Worm (Caenorhabditis elegans) whole organism, mixed stage, embryonic: ENCODE measurements around the gene fkh-7.
A peak's percentile ranks its signal among the peaks of the same experiment; 100 is the strongest.

Source experiments
- M03D4.4 ChIP-seq: sonication (generic microtip); optimal IDR thresholded peaks from 2 replicates; lab custom pipeline; 2017; ENCODE audit warnings: mild to moderate bottlenecking, missing genetic modification characterization, missing compliant biosample characterization
- bed-3 ChIP-seq: fragments of 200-800 bp; sonication (Bioruptor generic); optimal IDR thresholded peaks from 3 replicates; lab custom pipeline; 2018; ENCODE audit warnings: mild to moderate bottlenecking, missing genetic modification characterization, moderate library complexity, missing compliant biosample characterization
- blmp-1 ChIP-seq: fragments of 150-350 bp; optimal IDR thresholded peaks from 2 replicates; lab custom pipeline; 2014; ENCODE audit warnings: missing biosample characterization, missing genetic modification characterization
- ceh-39 ChIP-seq: fragments of 150-350 bp; optimal IDR thresholded peaks from 2 replicates; lab custom pipeline; 2014; ENCODE audit warnings: missing biosample characterization, missing genetic modification characterization
- ceh-43 ChIP-seq: fragments of 200-800 bp; sonication (Bioruptor generic); optimal IDR thresholded peaks from 2 replicates; lab custom pipeline; 2018; ENCODE audit warnings: mild to moderate bottlenecking, missing genetic modification characterization, moderate library complexity, missing compliant biosample characterization
- ces-1 ChIP-seq: fragments of 150-350 bp; optimal IDR thresholded peaks from 2 replicates; lab custom pipeline; 2014; ENCODE audit warnings: missing biosample characterization, missing genetic modification reagents, missing genetic modification characterization
- cnd-1 ChIP-seq: fragments of 200-800 bp; sonication (Bioruptor generic); optimal IDR thresholded peaks from 2 replicates; lab custom pipeline; 2018; ENCODE audit warnings: mild to moderate bottlenecking, missing genetic modification characterization, missing compliant biosample characterization
- drap-1 ChIP-seq: fragments of 200-800 bp; sonication (Bioruptor generic); optimal IDR thresholded peaks from 3 replicates; lab custom pipeline; 2018; ENCODE audit warnings: mild to moderate bottlenecking, missing genetic modification characterization, missing compliant biosample characterization
- ham-2 ChIP-seq: fragments of 200-800 bp; sonication (Bioruptor generic); optimal IDR thresholded peaks from 2 replicates; lab custom pipeline; 2018; ENCODE audit warnings: mild to moderate bottlenecking, missing genetic modification characterization, missing compliant biosample characterization
- hlh-1 ChIP-seq: fragments of 150-350 bp; optimal IDR thresholded peaks from 2 replicates; lab custom pipeline; 2014; ENCODE audit warnings: missing biosample characterization, missing genetic modification reagents, missing genetic modification characterization
- lin-13 ChIP-seq: fragments of 150-350 bp; optimal IDR thresholded peaks from 2 replicates; lab custom pipeline; 2014; ENCODE audit warnings: missing biosample characterization, missing genetic modification characterization
- lin-32 ChIP-seq: fragments of 200-800 bp; sonication (Bioruptor generic); optimal IDR thresholded peaks from 2 replicates; lab custom pipeline; 2018; ENCODE audit warnings: mild to moderate bottlenecking, missing genetic modification characterization, missing compliant biosample characterization
- lsy-2 ChIP-seq: fragments of 150-350 bp; optimal IDR thresholded peaks from 2 replicates; lab custom pipeline; 2014; ENCODE audit warnings: missing biosample characterization, missing genetic modification characterization
- mab-5 ChIP-seq: fragments of 150-350 bp; optimal IDR thresholded peaks from 2 replicates; lab custom pipeline; 2014; ENCODE audit warnings: missing biosample characterization, missing genetic modification characterization
- mep-1 ChIP-seq: fragments of 150-350 bp; optimal IDR thresholded peaks from 2 replicates; lab custom pipeline; 2017; ENCODE audit warnings: missing biosample characterization, missing genetic modification reagents, missing genetic modification characterization, inconsistent platforms
- mls-2 ChIP-seq: sonication (generic microtip); optimal IDR thresholded peaks from 2 replicates; lab custom pipeline; 2016; ENCODE audit warnings: mild to moderate bottlenecking, missing genetic modification characterization, moderate library complexity, missing compliant biosample characterization
- nhr-12 ChIP-seq: fragments of 150-350 bp; optimal IDR thresholded peaks from 2 replicates; lab custom pipeline; 2014; ENCODE audit warnings: missing biosample characterization, missing genetic modification characterization
- nhr-2 ChIP-seq: fragments of 150-350 bp; optimal IDR thresholded peaks from 2 replicates; lab custom pipeline; 2014; ENCODE audit warnings: missing biosample characterization, missing genetic modification characterization
- nhr-237 ChIP-seq: fragments of 150-350 bp; optimal IDR thresholded peaks from 2 replicates; lab custom pipeline; 2014; ENCODE audit warnings: missing biosample characterization, missing genetic modification characterization
- nhr-76 ChIP-seq: sonication (generic microtip); optimal IDR thresholded peaks from 2 replicates; lab custom pipeline; 2017; ENCODE audit warnings: missing biosample characterization, missing genetic modification characterization
- pha-4 ChIP-seq: fragments of 150-350 bp; optimal IDR thresholded peaks from 2 replicates; lab custom pipeline; 2018; ENCODE audit warnings: missing biosample characterization, missing genetic modification reagents, missing genetic modification characterization
- snpc-4 ChIP-seq: fragments of 150-350 bp; optimal IDR thresholded peaks from 2 replicates; lab custom pipeline; 2014; ENCODE audit warnings: missing biosample characterization, missing genetic modification characterization
- sptf-1 ChIP-seq: sonication (generic microtip); optimal IDR thresholded peaks from 2 replicates; lab custom pipeline; 2017; ENCODE audit warnings: mild to moderate bottlenecking, missing genetic modification characterization, moderate library complexity, missing compliant biosample characterization
- unc-120 ChIP-seq: sonication (generic microtip); optimal IDR thresholded peaks from 2 replicates; lab custom pipeline; 2017; ENCODE audit warnings: missing genetic modification characterization, missing compliant biosample characterization; ENCODE audit not compliant: poor library complexity, severe bottlenecking
- unc-39 ChIP-seq: fragments of 150-350 bp; optimal IDR thresholded peaks from 2 replicates; lab custom pipeline; 2014; ENCODE audit warnings: missing biosample characterization, missing genetic modification characterization
- unc-62 ChIP-seq: fragments of 150-350 bp; optimal IDR thresholded peaks from 2 replicates; lab custom pipeline; 2014; ENCODE audit warnings: missing biosample characterization, missing genetic modification reagents, missing genetic modification characterization
- ztf-11 ChIP-seq: fragments of 150-350 bp; optimal IDR thresholded peaks from 2 replicates; lab custom pipeline; 2014; ENCODE audit warnings: missing biosample characterization, missing genetic modification characterization

The fkh-7 gene

DNA sequence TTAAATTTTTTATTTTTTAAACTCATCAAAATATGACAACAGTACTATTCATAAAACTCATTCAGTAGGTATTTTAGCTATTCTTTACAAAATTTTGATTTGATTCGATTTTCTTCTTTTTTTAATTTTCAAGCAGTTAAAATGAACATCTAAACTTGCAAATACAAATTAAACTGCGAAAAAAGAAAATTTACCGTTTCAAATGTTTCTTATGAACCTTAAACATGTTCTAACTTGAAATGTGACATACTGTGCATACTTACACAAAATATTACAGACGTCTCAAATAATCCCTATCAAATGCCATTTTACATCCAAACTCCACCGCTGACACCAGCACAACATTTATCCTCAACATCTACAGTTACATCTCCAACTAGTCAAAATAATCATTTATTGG lies at the start of gene fkh-7:
TSS of gene fkh-7 (plus strand) at position 301 of the 400 bp plus-strand sequence.
- no peak for TF ChIP-seq sptf-1
- TF ChIP-seq hlh-1 (tag; lab: Kevin White, UChicago) = no peak
- no peak for TF ChIP-seq lsy-2
- no peak for TF ChIP-seq snpc-4 (tag; lab: Kevin White, UChicago)
- no peak for TF ChIP-seq lin-32 (GFP tag; lab: Kevin White, UChicago)
- TF ChIP-seq unc-120 (tag; lab: Kevin White, UChicago) = no peak
- TF ChIP-seq cnd-1 (tag; lab: Kevin White, UChicago) = no peak
- TF ChIP-seq nhr-12 (tag; lab: Kevin White, UChicago) = no peak
- no peak for TF ChIP-seq M03D4.4 (tag; lab: Kevin White, UChicago)

DNA sequence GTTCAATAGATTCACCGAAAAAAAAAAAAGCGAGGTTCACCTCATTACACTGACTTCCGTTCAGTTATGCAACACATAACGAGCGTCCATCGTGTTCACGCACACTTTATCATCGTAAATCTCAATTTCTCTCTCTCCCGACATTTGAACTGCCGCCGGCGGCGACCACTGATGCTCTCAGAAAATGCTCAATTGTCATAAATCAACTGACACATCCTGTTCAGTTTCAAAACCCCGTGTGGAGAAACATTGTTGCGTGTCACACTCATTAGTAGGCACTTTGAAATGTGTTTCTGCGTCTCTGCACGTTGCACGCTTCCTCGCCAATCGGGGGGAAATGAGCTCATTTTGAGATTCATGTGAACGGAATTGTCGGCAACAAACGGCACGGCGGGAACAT lies 48.7 kb upstream of the fkh-7 start:
- TF ChIP-seq sptf-1 = no peak
- no peak for TF ChIP-seq cnd-1 (tag; lab: Kevin White, UChicago)
- TF ChIP-seq ces-1 (GFP tag; lab: Kevin White, UChicago) = peak; percentile 47
- no peak for TF ChIP-seq drap-1 (GFP tag; lab: Kevin White, UChicago)
- TF ChIP-seq unc-62 (GFP tag; lab: Kevin White, UChicago) = peak; percentile 95
- TF ChIP-seq nhr-2 (tag; lab: Kevin White, UChicago) = no peak
- TF ChIP-seq hlh-1 (tag; lab: Kevin White, UChicago) = peak; percentile 11
- TF ChIP-seq nhr-76 (tag; lab: Kevin White, UChicago) = no peak
- peak; percentile 24 for TF ChIP-seq unc-120 (tag; lab: Kevin White, UChicago)
- peak; percentile 78 for TF ChIP-seq mab-5 (tag; lab: Kevin White, UChicago)
- TF ChIP-seq blmp-1 (tag; lab: Kevin White, UChicago) = no peak
- TF ChIP-seq mls-2 = peak; percentile 44

DNA sequence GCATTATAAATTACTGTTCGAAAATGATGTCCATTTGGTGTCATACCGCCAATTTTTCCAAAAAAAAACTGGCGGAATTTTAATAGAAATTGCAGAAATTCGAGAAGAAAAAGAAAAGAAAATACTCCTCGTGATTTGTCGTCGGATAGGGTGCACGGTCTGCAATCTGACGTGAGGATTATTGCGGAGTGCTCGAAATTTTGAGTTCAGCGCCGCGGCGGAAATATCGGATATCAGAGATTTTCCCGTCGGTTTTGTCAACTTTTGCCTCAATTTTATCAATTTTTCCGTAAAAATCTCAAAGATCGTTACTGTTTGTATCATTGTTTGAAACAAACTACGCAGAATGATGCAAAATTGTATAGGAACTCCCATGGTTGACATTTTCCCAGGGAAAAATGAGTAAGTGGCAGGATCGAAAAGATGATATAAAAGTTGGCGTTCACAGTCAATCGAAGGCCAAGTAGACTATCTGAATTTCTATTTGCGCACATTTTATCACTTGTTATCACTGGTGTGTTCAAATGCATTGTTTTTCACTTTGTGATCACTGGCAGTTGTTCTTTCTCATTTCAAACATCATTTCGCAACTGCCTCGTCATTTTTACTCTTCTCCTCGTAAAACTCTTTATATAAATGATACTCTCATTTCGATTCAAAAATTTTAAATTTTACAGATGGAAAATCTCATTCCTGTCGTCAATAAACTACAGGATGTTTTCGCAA lies 46.5 kb upstream of the fkh-7 start, which contains the start of the genes fem-1 and drp-1:
TSS of gene fem-1 (minus strand) at position 150 of the 726 bp plus-strand sequence.
TSS of gene drp-1 (plus strand) at position 676 of the 726 bp plus-strand sequence.
- TF ChIP-seq lin-13 (peak; percentile 11), sptf-1 (peak; percentile 17), mls-2 (peak; percentile 23), pha-4 (tag; lab: Kevin White, UChicago) (peak; percentile 16), nhr-2 (tag; lab: Kevin White, UChicago) (no peak), mep-1 (tag; lab: Kevin White, UChicago) (no peak), nhr-12 (tag; lab: Kevin White, UChicago) (no peak), unc-120 (tag; lab: Kevin White, UChicago) (no peak), nhr-237 (no peak)

DNA sequence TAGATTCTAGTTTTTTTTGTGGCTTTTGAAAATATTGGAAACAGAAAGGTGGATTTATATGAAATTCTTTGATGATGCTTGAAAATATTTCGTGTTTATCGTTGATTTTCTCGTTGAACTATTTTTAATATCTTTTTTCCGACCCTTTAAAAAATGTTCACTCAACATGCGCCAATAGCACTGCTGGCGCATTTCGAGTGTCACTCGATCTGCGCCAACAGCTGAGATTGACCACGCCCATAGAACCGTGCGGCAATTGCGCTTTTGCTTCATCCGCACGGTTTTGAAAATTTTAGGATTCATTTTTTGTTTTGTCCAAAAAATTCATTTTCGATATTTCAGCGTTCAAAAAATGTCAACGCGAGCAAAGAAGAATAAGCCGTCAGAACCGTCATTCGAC lies 43.2 kb upstream of the fkh-7 start, which contains the start of gene tebp-2:
TSS of gene tebp-2 (plus strand) at position 343 of the 400 bp plus-strand sequence.
- no peak for TF ChIP-seq nhr-76 (tag; lab: Kevin White, UChicago)
- TF ChIP-seq nhr-12 (tag; lab: Kevin White, UChicago) = no peak
- TF ChIP-seq ham-2 (GFP tag; lab: Kevin White, UChicago) = no peak
- TF ChIP-seq bed-3 (GFP tag; lab: Kevin White, UChicago) = no peak
- no peak for TF ChIP-seq ceh-39
- no peak for TF ChIP-seq unc-39
- no peak for TF ChIP-seq ztf-11 (tag; lab: Kevin White, UChicago)
- TF ChIP-seq mab-5 (tag; lab: Kevin White, UChicago) = no peak
- no peak for TF ChIP-seq unc-62 (GFP tag; lab: Kevin White, UChicago)
- no peak for TF ChIP-seq cnd-1 (tag; lab: Kevin White, UChicago)
- no peak for TF ChIP-seq blmp-1 (tag; lab: Kevin White, UChicago)
- no peak for TF ChIP-seq sptf-1
- no peak for TF ChIP-seq snpc-4 (tag; lab: Kevin White, UChicago)
- TF ChIP-seq ceh-43 (GFP tag; lab: Kevin White, UChicago) = no peak

DNA sequence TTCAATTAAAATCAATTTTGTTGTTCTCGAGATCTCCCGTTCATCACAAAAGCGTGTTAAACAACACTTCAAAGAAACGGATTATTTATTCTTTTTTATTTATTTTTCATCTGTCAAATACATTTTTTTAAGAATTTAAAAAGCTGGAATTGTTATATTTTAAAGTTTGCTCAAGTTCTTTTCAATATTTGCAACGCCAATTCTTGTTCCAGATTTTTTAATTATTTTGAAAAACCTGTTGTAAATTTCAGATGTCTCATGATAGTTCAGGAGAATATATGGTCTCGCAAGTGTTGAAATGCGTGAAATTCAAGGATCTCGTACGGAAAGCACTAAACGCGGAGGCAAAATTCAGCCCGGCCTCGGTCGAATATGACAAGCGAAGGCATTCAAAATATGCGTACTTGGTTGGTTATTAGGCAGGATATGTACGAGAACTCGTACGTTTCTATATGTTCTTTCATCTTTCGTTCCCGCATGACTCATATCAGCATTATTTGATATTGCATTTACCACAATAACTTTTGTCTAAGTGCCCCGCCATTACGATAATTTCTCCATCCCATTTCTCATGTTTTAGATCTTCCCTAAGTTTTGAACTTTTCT lies 39.8 kb upstream of the fkh-7 start, which contains the start of gene cec-6:
TSS of gene cec-6 (plus strand) at position 252 of the 606 bp plus-strand sequence.
- no peak for TF ChIP-seq lin-13
- TF ChIP-seq nhr-12 (tag; lab: Kevin White, UChicago) = no peak
